Worm (Caenorhabditis elegans) whole organism, young adult: ENCODE data around the gene Y43F8B.11.

Experiments
- Y56A3A.18 ChIP-seq: fragments of 200-800 bp; sonication (Bioruptor generic); IDR thresholded peaks from 2 replicates; pipeline ENCODE4 v1.3.6; 2022; ENCODE audit warnings: missing genetic modification reagents, missing genetic modification characterization, missing compliant biosample characterization
- ama-1 ChIP-seq, 3 experiments: fragments of 150-350 bp in 1 of 3; sonication (generic microtip) in 2 of 3; optimal IDR thresholded peaks; 2 replicates each; lab custom pipeline; 2014 to 2018; ENCODE audit warnings: missing biosample characterization in 2 of 3, missing genetic modification characterization in 2 of 3, missing genetic modification reagents in 2 of 3
- cebp-2 ChIP-seq: fragments of 200-800 bp; sonication (Bioruptor generic); IDR thresholded peaks from 2 replicates; pipeline ENCODE4 v1.3.6; 2022; ENCODE audit warnings: missing genetic modification characterization, missing compliant biosample characterization
- ceh-58 ChIP-seq: fragments of 200-800 bp; sonication (Bioruptor generic); IDR thresholded peaks from 2 replicates; pipeline ENCODE4 v1.3.6; 2022; ENCODE audit warnings: missing genetic modification characterization, missing compliant biosample characterization
- die-1 ChIP-seq: sonication (generic microtip); optimal IDR thresholded peaks from 2 replicates; lab custom pipeline; 2016; ENCODE audit warnings: missing genotype, mild to moderate bottlenecking, missing genetic modification characterization, missing compliant biosample characterization
- ets-4 ChIP-seq: fragments of 200-800 bp; sonication (Bioruptor generic); optimal IDR thresholded peaks from 2 replicates; lab custom pipeline; 2018; ENCODE audit warnings: mild to moderate bottlenecking, missing genetic modification characterization, missing compliant biosample characterization
- hlh-26 ChIP-seq: fragments of 200-800 bp; sonication (Bioruptor generic); conservative IDR thresholded peaks from 2 replicates; pipeline ENCODE4 v1.3.6; 2022; ENCODE audit warnings: missing genetic modification reagents, missing genetic modification characterization, missing compliant biosample characterization
- lag-1 ChIP-seq: fragments of 200-800 bp; sonication (Bioruptor generic); IDR thresholded peaks from 2 replicates; pipeline ENCODE4 v1.3.6; 2022; ENCODE audit warnings: missing genetic modification reagents, missing genetic modification characterization, missing compliant biosample characterization
- lir-1 ChIP-seq: fragments of 200-800 bp; sonication (Bioruptor generic); conservative IDR thresholded peaks from 2 replicates; pipeline ENCODE4 v1.3.6; 2022; ENCODE audit warnings: missing genetic modification reagents, missing genetic modification characterization, missing compliant biosample characterization
- madf-6 ChIP-seq: fragments of 200-800 bp; sonication (Bioruptor generic); IDR thresholded peaks from 2 replicates; pipeline ENCODE4 v1.3.6; 2022; ENCODE audit warnings: missing genetic modification reagents, missing genetic modification characterization, missing compliant biosample characterization
- nfyb-1 ChIP-seq: fragments of 200-800 bp; sonication (Bioruptor generic); IDR thresholded peaks from 2 replicates; pipeline ENCODE4 v1.3.6; 2022; ENCODE audit warnings: missing genetic modification reagents, missing genetic modification characterization, missing compliant biosample characterization
- pbrm-1 ChIP-seq: fragments of 200-800 bp; sonication (Bioruptor generic); IDR thresholded peaks from 2 replicates; pipeline ENCODE4 v1.3.6; 2022; ENCODE audit warnings: missing genetic modification reagents, missing genetic modification characterization, missing compliant biosample characterization
- rcor-1 ChIP-seq: fragments of 200-800 bp; sonication (Bioruptor generic); IDR thresholded peaks from 2 replicates; pipeline ENCODE4 v1.3.6; 2022; ENCODE audit warnings: missing genetic modification reagents, missing genetic modification characterization, missing compliant biosample characterization
- xnd-1 ChIP-seq: sonication (generic microtip); optimal IDR thresholded peaks from 2 replicates; lab custom pipeline; 2016; ENCODE audit warnings: missing genotype, missing genetic modification reagents, missing genetic modification characterization, missing compliant biosample characterization
- zfh-2 ChIP-seq: fragments of 200-800 bp; sonication (Bioruptor generic); conservative IDR thresholded peaks from 2 replicates; pipeline ENCODE4 v1.3.6; 2022; ENCODE audit warnings: missing genetic modification reagents, missing genetic modification characterization, missing compliant biosample characterization

Y43F8B.11 gene

DNA sequence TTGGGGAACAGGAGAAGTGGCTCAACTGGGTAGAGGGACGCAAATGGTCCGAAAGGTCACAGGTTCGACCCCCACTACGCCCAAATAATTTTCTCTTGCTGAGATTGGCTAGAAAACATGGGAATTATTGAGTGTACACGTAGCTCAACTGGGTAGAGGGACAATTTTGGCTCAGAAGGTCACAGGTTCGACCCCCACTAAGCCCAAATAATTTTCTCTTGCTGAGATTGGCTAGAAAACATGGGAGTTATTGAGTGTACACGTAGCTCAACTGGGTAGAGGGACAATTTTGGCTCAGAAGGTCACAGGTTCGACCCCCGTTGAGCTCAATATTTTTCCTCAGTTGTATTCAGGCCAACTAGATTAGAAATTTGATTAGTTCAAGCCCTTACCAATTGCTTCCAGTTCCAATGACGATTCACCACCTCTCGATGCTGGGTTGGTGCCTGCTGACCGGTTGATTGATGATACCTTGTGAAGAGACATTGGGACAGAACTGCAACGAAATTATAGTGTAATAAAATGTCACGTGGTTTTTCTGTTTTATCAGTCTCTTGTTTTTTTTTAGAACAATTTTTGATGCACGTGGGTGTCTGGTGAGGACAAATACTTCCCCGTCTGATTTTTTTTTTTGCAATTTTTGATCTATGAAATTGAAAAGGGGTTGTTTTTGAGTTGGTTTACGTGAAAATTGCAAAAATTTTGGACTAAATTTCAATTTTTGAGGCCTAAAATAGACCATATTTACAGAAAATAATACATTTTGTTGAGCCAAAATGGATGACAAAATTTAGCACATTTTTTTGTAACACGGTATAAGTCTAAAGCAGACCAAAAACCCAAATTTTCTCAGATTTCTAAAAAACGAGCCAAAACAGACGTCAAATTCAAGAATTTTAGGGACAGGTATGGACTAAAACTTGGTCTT, 51.1 kb downstream of the Y43F8B.11 start (continued):
- TF ChIP-seq xnd-1 (no peak), lag-1 (GFP tag; lab: Robert Waterston, UW) (no peak), pbrm-1 (GFP tag; lab: Robert Waterston, UW) (no peak; the same call in 1 of the 2 replicates), zfh-2 (GFP tag; lab: Robert Waterston, UW) (no peak), ama-1 (optimal IDR thresholded peaks at IDR 0.05; lab: Kevin White, UChicago) (peak; percentile 37), ama-1 (GFP tag; optimal IDR thresholded peaks at IDR 0.05; lab: Kevin White, UChicago) (peak in 1 of 2 experiments; percentile 20), ceh-58 (GFP tag; lab: Robert Waterston, UW) (no peak), madf-6 (GFP tag; lab: Robert Waterston, UW) (peak; percentile 23), hlh-26 (GFP tag; lab: Robert Waterston, UW) (no peak), rcor-1 (peak; percentile 47; the same call in 1 of the 2 replicates), ets-4 (GFP tag; lab: Kevin White, UChicago) (no peak), die-1 (tag; lab: Kevin White, UChicago) (peak; percentile 13), lir-1 (GFP tag; lab: Robert Waterston, UW) (no peak), Y56A3A.18 (GFP tag; lab: Robert Waterston, UW) (no peak), cebp-2 (peak; percentile 63), nfyb-1 (GFP tag; lab: Robert Waterston, UW) (0 out of 2 replicates have a peak, but pooled peaks have one; percentile 53)
